Worm (Caenorhabditis elegans): ENCODE results near the gene dmd-7.
A peak's percentile ranks its signal among the peaks of the same experiment; 100 is the strongest.

The dmd-7 gene

ce11 chrV:6217142-6217541 is 29.6 kb upstream of the dmd-7 start:
- TF ChIP-seq pqm-1 (tag; optimal IDR thresholded peaks at IDR 0.05) (no peak), sdc-2 (tag; optimal IDR thresholded peaks at IDR 0.05) (no peak), syd-9 (tag; optimal IDR thresholded peaks at IDR 0.05) (no peak), nhr-232 (tag; optimal IDR thresholded peaks at IDR 0.05) (no peak), dve-1 (tag; optimal IDR thresholded peaks at IDR 0.05) (no peak), ceh-18 (tag; optimal IDR thresholded peaks at IDR 0.05) (no peak), nfya-1 (tag; optimal IDR thresholded peaks at IDR 0.05) (no peak), ama-1 (optimal IDR thresholded peaks at IDR 0.05) (no peak)

DNA sequence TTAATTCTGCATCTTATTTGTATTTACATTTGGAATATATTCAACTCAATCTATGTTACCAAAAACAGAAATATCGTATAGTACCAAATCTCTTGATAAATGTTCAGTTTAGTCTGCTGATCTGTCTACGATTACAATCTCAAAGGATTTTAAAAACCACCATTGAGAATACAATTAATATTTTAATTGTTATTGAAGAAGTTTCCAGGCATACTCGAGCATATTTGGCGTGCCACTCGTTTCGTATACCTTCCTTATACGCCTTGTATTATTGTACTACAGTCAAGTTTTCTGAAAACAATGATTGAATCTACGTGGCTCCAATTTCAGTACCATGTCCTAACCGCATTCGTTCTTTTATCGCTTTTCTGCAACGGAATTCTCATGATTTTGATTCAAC is 28.9 kb upstream of the dmd-7 start, which contains the start of gene str-206:
Gene str-206, plus strand, starts transcription at position 301 of the 400 bp plus-strand sequence.
- TF ChIP-seq odd-2 (tag; optimal IDR thresholded peaks at IDR 0.05) = no peak
- no peak for TF ChIP-seq elt-2 (tag; optimal IDR thresholded peaks at IDR 0.05)
- TF ChIP-seq fkh-6 (tag; optimal IDR thresholded peaks at IDR 0.05) = no peak
- TF ChIP-seq ceh-2 (tag; optimal IDR thresholded peaks at IDR 0.05) = no peak
- no peak for TF ChIP-seq dve-1 (tag; optimal IDR thresholded peaks at IDR 0.05)
- no peak for TF ChIP-seq pha-4 (tag; optimal IDR thresholded peaks at IDR 0.05)
- no peak for TF ChIP-seq ttx-3 (tag; optimal IDR thresholded peaks at IDR 0.05)
- TF ChIP-seq fax-1 (tag; optimal IDR thresholded peaks at IDR 0.05) = no peak
- TF ChIP-seq nhr-11 (tag; optimal IDR thresholded peaks at IDR 0.05) = no peak
- no peak for TF ChIP-seq ceh-9 (tag; optimal IDR thresholded peaks at IDR 0.05)
- no peak for TF ChIP-seq rnt-1 (tag; optimal IDR thresholded peaks at IDR 0.05)
- TF ChIP-seq syd-9 (tag; optimal IDR thresholded peaks at IDR 0.05) = no peak
- no peak for TF ChIP-seq hlh-15 (tag; optimal IDR thresholded peaks at IDR 0.05)
- no peak for TF ChIP-seq npax-4 (tag; optimal IDR thresholded peaks at IDR 0.05)
- TF ChIP-seq ama-1 (optimal IDR thresholded peaks at IDR 0.05) = no peak
- TF ChIP-seq unc-3 (GFP tag; conservative IDR thresholded peaks at IDR 0.05) = no peak
- TF ChIP-seq unc-3 (tag; optimal IDR thresholded peaks at IDR 0.05) = no peak
- no peak for TF ChIP-seq che-1 (tag; optimal IDR thresholded peaks at IDR 0.05)

ce11 chrV:6220752-6221151 is 26.0 kb upstream of the dmd-7 start:
- TF ChIP-seq F13H6.1 (tag; optimal IDR thresholded peaks at IDR 0.05) = no peak
- TF ChIP-seq ama-1 (optimal IDR thresholded peaks at IDR 0.05) = peak; percentile 71

- no peak for TF ChIP-seq ceh-2 (tag; optimal IDR thresholded peaks at IDR 0.05)
- no peak for TF ChIP-seq sox-4 (tag; optimal IDR thresholded peaks at IDR 0.05)
- no peak for TF ChIP-seq pha-2 (tag; optimal IDR thresholded peaks at IDR 0.05)
- no peak for TF ChIP-seq gmeb-2 (tag; optimal IDR thresholded peaks at IDR 0.05)
- TF ChIP-seq madf-2 (tag; optimal IDR thresholded peaks at IDR 0.05) = no peak
- TF ChIP-seq ceh-9 (tag; optimal IDR thresholded peaks at IDR 0.05) = no peak
Measured at ce11 chrV:6221292-6221691, 25.4 kb upstream of the dmd-7 start.

- TF ChIP-seq dmd-4 (tag; optimal IDR thresholded peaks at IDR 0.05; ENCODE audit: borderline replicate concordance) = peak; percentile 36
- peak; percentile 52 for TF ChIP-seq hlh-13 (GFP tag; optimal IDR thresholded peaks at IDR 0.05)
- TF ChIP-seq elt-4 (tag; optimal IDR thresholded peaks at IDR 0.05) = no peak
- no peak for TF ChIP-seq madf-2 (tag; optimal IDR thresholded peaks at IDR 0.05)
- TF ChIP-seq C08G9.2 (tag; optimal IDR thresholded peaks at IDR 0.05) = peak; percentile 13
- TF ChIP-seq zip-5 (tag; optimal IDR thresholded peaks at IDR 0.05) = no peak
- TF ChIP-seq fkh-10 (GFP tag; optimal IDR thresholded peaks at IDR 0.05) = no peak
Measured at ce11 chrV:6222171-6222733, 24.5 kb upstream of the dmd-7 start.

Data from whole organism, late embryonic.